Worm (Caenorhabditis elegans): Measurements from ENCODE around the gene Y53F4B.7.

DNA sequence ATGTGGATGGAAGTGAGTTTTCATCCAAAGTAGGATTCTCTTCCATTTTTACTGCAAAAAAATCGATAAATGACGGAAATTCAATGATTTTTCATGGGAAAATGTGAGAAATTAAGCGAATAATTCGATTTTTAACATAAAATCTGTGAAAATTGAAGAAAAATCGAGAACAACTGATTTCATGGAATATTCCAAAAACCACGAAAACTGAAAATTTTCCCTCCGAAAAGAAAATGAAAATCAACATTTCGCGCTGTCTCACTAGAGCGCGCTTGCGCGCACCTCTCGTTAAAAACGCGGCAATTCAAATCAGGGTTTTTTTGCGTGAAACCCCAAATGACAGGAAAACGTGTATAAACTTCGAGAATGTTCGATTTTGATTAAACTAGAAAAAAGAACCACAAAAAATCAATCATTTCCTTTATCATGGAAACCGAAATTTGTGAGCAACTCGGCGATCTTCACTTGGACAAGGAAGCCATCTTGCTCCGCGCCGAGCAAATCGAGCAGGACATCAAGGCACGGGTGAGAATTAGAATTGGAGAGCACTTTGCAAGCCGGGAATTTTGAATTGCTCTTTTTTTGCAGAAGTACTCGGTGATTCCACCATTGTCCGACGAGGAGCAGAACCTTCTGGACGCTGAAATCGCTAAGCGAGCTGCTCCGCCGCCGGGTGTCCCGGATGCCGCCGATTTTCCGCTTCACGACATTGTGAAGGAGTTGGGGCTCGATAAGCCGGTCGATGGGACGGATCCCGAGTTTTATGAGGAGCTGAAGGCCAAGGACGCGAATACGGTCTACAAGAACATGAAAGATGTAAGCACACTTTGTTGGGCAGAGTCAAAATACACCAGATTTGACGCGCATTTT is 17.9 kb downstream of the Y53F4B.7 start, which contains the start of the genes Y53F4B.9 and Y53F4B.11:
- TF ChIP-seq hlh-1 (tag; optimal IDR thresholded peaks at IDR 0.05) (peak; percentile 31), unc-62 (GFP tag; optimal IDR thresholded peaks at IDR 0.05) (peak; percentile 28), elt-1 (tag; optimal IDR thresholded peaks at IDR 0.05; ENCODE audit: borderline replicate concordance, insufficient read depth) (no peak), ztf-11 (tag; optimal IDR thresholded peaks at IDR 0.05) (no peak), M03D4.4 (tag; optimal IDR thresholded peaks at IDR 0.05) (no peak), nhr-76 (tag; optimal IDR thresholded peaks at IDR 0.05) (no peak), drap-1 (GFP tag; optimal IDR thresholded peaks at IDR 0.05) (no peak), nhr-237 (tag; optimal IDR thresholded peaks at IDR 0.05) (peak; percentile 83), flh-1 (GFP tag; optimal IDR thresholded peaks at IDR 0.05) (no peak), tbx-8 (GFP tag; optimal IDR thresholded peaks at IDR 0.05) (no peak)

Data from whole organism, mixed stage, embryonic.